Fruit fly (Drosophila melanogaster) whole organism, embryonic: ENCODE measurements around the gene Trim9.

Experiments used
- BtbVII ChIP-seq: fragments of 200-800 bp; sonication (Bioruptor generic); optimal IDR thresholded peaks from 3 replicates; lab custom pipeline; 2017; ENCODE audit warnings: missing biosample characterization, mild to moderate bottlenecking, missing genetic modification characterization
- CG10147 ChIP-seq: fragments of 200-800 bp; sonication (Bioruptor generic); optimal IDR thresholded peaks from 2 replicates; lab custom pipeline; 2019; ENCODE audit warnings: missing biosample characterization, mild to moderate bottlenecking, missing genetic modification characterization, moderate library complexity
- CG10543 ChIP-seq: fragments of 200-800 bp; sonication (Bioruptor generic); optimal IDR thresholded peaks from 3 replicates; lab custom pipeline; 2017; ENCODE audit warnings: missing biosample characterization, mild to moderate bottlenecking, missing genetic modification characterization, moderate library complexity
- CG11085 ChIP-seq: fragments of 200-800 bp; sonication (Bioruptor generic); IDR thresholded peaks from 2 replicates; pipeline ENCODE4 v1.3.6; 2022; ENCODE audit warnings: missing biosample characterization, missing genetic modification characterization
- CG11695 ChIP-seq: fragments of 200-800 bp; sonication (Bioruptor generic); IDR thresholded peaks from 3 replicates; pipeline ENCODE4 v1.3.6; 2022; ENCODE audit warnings: missing biosample characterization, missing genetic modification characterization
- CG12071 ChIP-seq: fragments of 200-800 bp; sonication (Bioruptor generic); optimal IDR thresholded peaks from 3 replicates; lab custom pipeline; 2018; ENCODE audit warnings: missing biosample characterization, mild to moderate bottlenecking, missing genetic modification characterization
- CG15601 ChIP-seq: fragments of 200-800 bp; sonication (Bioruptor generic); optimal IDR thresholded peaks from 3 replicates; lab custom pipeline; 2019; ENCODE audit warnings: missing biosample characterization, mild to moderate bottlenecking, missing genetic modification characterization, moderate library complexity
- CG17912 ChIP-seq: fragments of 200-800 bp; sonication (Bioruptor generic); optimal IDR thresholded peaks from 2 replicates; lab custom pipeline; 2018; ENCODE audit warnings: missing biosample characterization, mild to moderate bottlenecking, missing genetic modification characterization
- CG4360 ChIP-seq: fragments of 200-800 bp; sonication (Bioruptor generic); IDR thresholded peaks from 2 replicates; pipeline ENCODE4 v1.3.6; 2022; ENCODE audit warnings: missing biosample characterization, missing genetic modification characterization
- CG7372 ChIP-seq: fragments of 200-800 bp; sonication (Bioruptor generic); IDR thresholded peaks from 2 replicates; pipeline ENCODE4 v1.3.6; 2022; ENCODE audit warnings: missing biosample characterization, missing genetic modification characterization
- CG7963 ChIP-seq: fragments of 200-800 bp; sonication (Bioruptor generic); IDR thresholded peaks from 3 replicates; pipeline ENCODE4 v1.3.6; 2022; ENCODE audit warnings: missing biosample characterization, missing genetic modification characterization; ENCODE audit not compliant: partially characterized antibody
- CG7987 ChIP-seq: fragments of 200-800 bp; sonication (Bioruptor generic); optimal IDR thresholded peaks from 2 replicates; lab custom pipeline; 2018; ENCODE audit warnings: missing biosample characterization, mild to moderate bottlenecking, missing genetic modification characterization, moderate library complexity
- CG8281 ChIP-seq: fragments of 200-800 bp; sonication (Bioruptor generic); optimal IDR thresholded peaks from 2 replicates; lab custom pipeline; 2018; ENCODE audit warnings: missing biosample characterization, mild to moderate bottlenecking, missing genetic modification characterization, moderate library complexity
- Fer3 ChIP-seq: fragments of 200-800 bp; sonication (Bioruptor generic); optimal IDR thresholded peaks from 2 replicates; lab custom pipeline; 2018; ENCODE audit warnings: missing biosample characterization, mild to moderate bottlenecking, missing genetic modification characterization, moderate library complexity
- Med ChIP-seq: fragments of 200-800 bp; sonication (Bioruptor generic); peaks from one replicate; lab custom pipeline; 2016; ENCODE audit warnings: missing biosample characterization, missing genetic modification characterization, mild to moderate bottlenecking, inconsistent platforms, moderate library complexity
- Meics ChIP-seq: fragments of 200-800 bp; sonication (Bioruptor generic); optimal IDR thresholded peaks from 2 replicates; lab custom pipeline; 2017; ENCODE audit warnings: missing biosample characterization, mild to moderate bottlenecking, missing genetic modification characterization
- Myb ChIP-seq: fragments of 200-800 bp; sonication (Bioruptor generic); optimal IDR thresholded peaks from 2 replicates; lab custom pipeline; 2016; ENCODE audit warnings: missing biosample characterization, missing genetic modification characterization
- Pdp1 ChIP-seq, 2 experiments: fragments of 200-800 bp; sonication (Bioruptor generic); optimal IDR thresholded peaks; 3 replicates each; lab custom pipeline; 2016; ENCODE audit warnings: missing biosample characterization in 2 of 2, missing genetic modification characterization in 2 of 2, mild to moderate bottlenecking in 1 of 2, moderate library complexity in 1 of 2
- aop ChIP-seq: fragments of 200-800 bp; sonication (Bioruptor generic); IDR thresholded peaks from 2 replicates; pipeline ENCODE4 v1.3.6; 2022; ENCODE audit warnings: missing biosample characterization, missing genetic modification characterization
- ase ChIP-seq: fragments of 200-800 bp; sonication (Bioruptor generic); IDR thresholded peaks from 3 replicates; pipeline ENCODE4 v1.3.6; 2022; ENCODE audit warnings: missing biosample characterization, missing genetic modification characterization
- ato ChIP-seq: fragments of 200-800 bp; sonication (Bioruptor generic); IDR thresholded peaks from 2 replicates; pipeline ENCODE4 v1.3.6; 2022; ENCODE audit warnings: missing biosample characterization, missing genetic modification characterization; ENCODE audit not compliant: partially characterized antibody
- dan ChIP-seq: fragments of 200-800 bp; sonication (Bioruptor generic); IDR thresholded peaks from 2 replicates; pipeline ENCODE4 v1.3.6; 2022; ENCODE audit warnings: missing biosample characterization, missing genetic modification characterization
- dpn ChIP-seq, 2 experiments: fragments of 200-800 bp; sonication (Bioruptor generic); optimal IDR thresholded peaks; 3 replicates each; lab custom pipeline; 2016; ENCODE audit warnings: missing biosample characterization in 2 of 2, missing genetic modification characterization in 2 of 2
- eve ChIP-seq, 2 experiments: fragments of >200 bp; optimal IDR thresholded peaks; 2 replicates each; lab custom pipeline; 2017; ENCODE audit warnings: missing biosample characterization in 2 of 2, missing genetic modification characterization in 2 of 2
- fru ChIP-seq: fragments of >200 bp; optimal IDR thresholded peaks from 2 replicates; lab custom pipeline; 2017
- ftz-f1 ChIP-seq: fragments of 200-800 bp; sonication (Bioruptor generic); optimal IDR thresholded peaks from 2 replicates; lab custom pipeline; 2016; ENCODE audit warnings: missing biosample characterization, missing genetic modification characterization
- gro ChIP-seq: fragments of 200-800 bp; sonication (Bioruptor generic); optimal IDR thresholded peaks from 2 replicates; lab custom pipeline; 2016; ENCODE audit warnings: missing biosample characterization, missing genetic modification characterization
- ken ChIP-seq: fragments of 200-800 bp; sonication (Bioruptor generic); IDR thresholded peaks from 3 replicates; pipeline ENCODE4 v1.3.6; 2022; ENCODE audit warnings: missing biosample characterization, missing genetic modification characterization
- maf-S ChIP-seq: fragments of 200-800 bp; sonication (Bioruptor generic); optimal IDR thresholded peaks from 2 replicates; lab custom pipeline; 2016; ENCODE audit warnings: missing biosample characterization, missing genetic modification characterization
- mam ChIP-seq: fragments of 200-800 bp; sonication (Bioruptor generic); optimal IDR thresholded peaks from 3 replicates; lab custom pipeline; 2016; ENCODE audit warnings: missing biosample characterization, missing genetic modification characterization
- mirr ChIP-seq: fragments of 200-800 bp; sonication (Bioruptor generic); optimal IDR thresholded peaks from 3 replicates; lab custom pipeline; 2018; ENCODE audit warnings: missing biosample characterization, mild to moderate bottlenecking, missing genetic modification characterization
- odd ChIP-seq: fragments of 200-800 bp; sonication (Bioruptor generic); optimal IDR thresholded peaks from 2 replicates; lab custom pipeline; 2017; ENCODE audit warnings: missing biosample characterization, mild to moderate bottlenecking, missing genetic modification characterization
- onecut ChIP-seq: fragments of 200-800 bp; sonication (Bioruptor generic); IDR thresholded peaks from 2 replicates; pipeline ENCODE4 v1.3.6; 2022; ENCODE audit warnings: missing biosample characterization, missing genetic modification characterization
- org-1 ChIP-seq: fragments of 200-800 bp; sonication (Bioruptor generic); optimal IDR thresholded peaks from 2 replicates; lab custom pipeline; 2017; ENCODE audit warnings: missing biosample characterization, missing genetic modification characterization
- ro ChIP-seq: fragments of 200-800 bp; sonication (Bioruptor generic); IDR thresholded peaks from 2 replicates; pipeline ENCODE4 v1.3.6; 2022; ENCODE audit warnings: missing biosample characterization, missing genetic modification characterization
- sd ChIP-seq: fragments of 200-800 bp; sonication (Bioruptor generic); optimal IDR thresholded peaks from 3 replicates; lab custom pipeline; 2018; ENCODE audit warnings: missing biosample characterization, mild to moderate bottlenecking, missing genetic modification characterization, moderate library complexity
- toy ChIP-seq: fragments of 200-800 bp; sonication (Bioruptor generic); IDR thresholded peaks from 2 replicates; pipeline ENCODE4 v1.3.6; 2022; ENCODE audit warnings: missing biosample characterization, missing genetic modification characterization
- tup ChIP-seq: fragments of 200-800 bp; sonication (Bioruptor generic); optimal IDR thresholded peaks from 2 replicates; lab custom pipeline; 2016; ENCODE audit warnings: missing biosample characterization, mild to moderate bottlenecking, missing genetic modification characterization, moderate library complexity
- zf30C ChIP-seq: fragments of 200-800 bp; sonication (Bioruptor generic); optimal IDR thresholded peaks from 3 replicates; lab custom pipeline; 2018; ENCODE audit warnings: missing biosample characterization, mild to moderate bottlenecking, missing genetic modification characterization

The Trim9 gene

dm6 chr2L:10499608-10500007, 45.1 kb upstream of the Trim9 start (continued):
- TF ChIP-seq aop (GFP tag; lab: Robert Waterston, UW) (no peak), Med (GFP tag; lab: Kevin White, UChicago) (peak; percentile 38), Myb (GFP tag; lab: Kevin White, UChicago) (no peak), CG12071 (GFP tag; lab: Kevin White, UChicago) (peak; percentile 30), CG7987 (GFP tag; lab: Kevin White, UChicago) (peak; percentile 12), CG10543 (GFP tag; lab: Kevin White, UChicago) (peak; percentile 44), Fer3 (no peak), odd (GFP tag; lab: Kevin White, UChicago) (no peak), CG7963 (GFP tag; lab: Robert Waterston, UW) (no peak), tup (no peak), CG15601 (tag; lab: Kevin White, UChicago) (no peak), ato (GFP tag; lab: Robert Waterston, UW) (no peak), ftz-f1 (GFP tag; lab: Kevin White, UChicago) (no peak), org-1 (peak; percentile 4), dan (GFP tag; lab: Robert Waterston, UW) (no peak), ase (GFP tag; lab: Robert Waterston, UW) (no peak), CG11695 (GFP tag; lab: Robert Waterston, UW) (0 out of 3 replicates have a peak, but pooled peaks have one; percentile 26), toy (GFP tag; lab: Robert Waterston, UW) (no peak), mirr (peak; percentile 58), CG8281 (tag; lab: Kevin White, UChicago) (no peak), CG10147 (peak; percentile 13), gro (GFP tag; lab: Kevin White, UChicago) (no peak), maf-S (GFP tag; lab: Kevin White, UChicago) (no peak), CG11085 (GFP tag; lab: Robert Waterston, UW) (no peak), ro (GFP tag; lab: Robert Waterston, UW) (no peak), CG4360 (GFP tag; lab: Robert Waterston, UW) (peak; percentile 84)

DNA sequence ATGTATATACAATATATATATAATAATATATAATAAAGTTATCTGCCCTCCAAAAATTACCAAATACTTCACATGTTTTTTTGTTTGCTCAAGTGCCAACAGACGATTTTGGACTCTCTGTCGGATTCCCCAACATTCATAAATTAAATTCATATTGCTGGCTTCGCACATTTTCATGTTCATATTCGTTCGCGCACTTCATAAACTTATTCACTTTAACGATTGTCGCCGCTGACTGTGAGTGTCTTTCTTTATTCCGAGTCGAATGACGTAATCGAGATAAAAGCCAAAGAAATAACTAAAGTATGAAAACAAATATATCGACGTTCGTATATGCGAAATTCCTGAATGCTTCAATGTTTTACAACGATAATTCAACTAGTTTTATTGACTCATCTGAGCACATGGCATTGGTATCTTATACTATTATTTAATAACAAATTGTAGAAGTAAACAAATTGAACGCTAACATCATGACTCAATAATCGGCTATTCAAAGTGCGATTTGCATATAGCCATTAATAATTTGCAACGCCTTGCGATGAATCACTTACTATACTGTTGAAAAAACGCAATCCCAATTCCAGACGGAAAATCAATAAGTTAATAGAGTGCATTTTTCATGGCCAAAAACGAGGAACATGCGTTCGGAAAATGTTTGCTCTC, 44.2 kb upstream of the Trim9 start:
- no peak for TF ChIP-seq Meics (GFP tag; lab: Kevin White, UChicago)
- TF ChIP-seq dpn (GFP tag; optimal IDR thresholded peaks at IDR 0.05; lab: Kevin White, UChicago): no peak
- peak; percentile 54 for TF ChIP-seq sd (tag; lab: Kevin White, UChicago)
- peak; percentile 7 for TF ChIP-seq BtbVII (GFP tag; lab: Kevin White, UChicago)
- TF ChIP-seq mam: no peak
- no peak for TF ChIP-seq ken (GFP tag; lab: Robert Waterston, UW)
- no peak for TF ChIP-seq zf30C (GFP tag; lab: Kevin White, UChicago)
- TF ChIP-seq CG7372 (GFP tag; lab: Robert Waterston, UW): no peak
- TF ChIP-seq fru (lab: Kevin White, UChicago): no peak
- no peak for TF ChIP-seq CG17912 (GFP tag; lab: Kevin White, UChicago)
- TF ChIP-seq eve (GFP tag; optimal IDR thresholded peaks at IDR 0.05; lab: Kevin White, UChicago): peak in 1 of 2 experiments; percentile 33
- peak in 1 of 2 experiments; percentile 23 for TF ChIP-seq Pdp1 (GFP tag; optimal IDR thresholded peaks at IDR 0.05; lab: Kevin White, UChicago)
- TF ChIP-seq onecut (GFP tag; lab: Robert Waterston, UW): peak; percentile 40; the same call in 1 of the 2 replicates
